Fruit fly (Drosophila melanogaster): Measurements from ENCODE around the gene Lectin-galC1.

The Lectin-galC1 gene

DNA sequence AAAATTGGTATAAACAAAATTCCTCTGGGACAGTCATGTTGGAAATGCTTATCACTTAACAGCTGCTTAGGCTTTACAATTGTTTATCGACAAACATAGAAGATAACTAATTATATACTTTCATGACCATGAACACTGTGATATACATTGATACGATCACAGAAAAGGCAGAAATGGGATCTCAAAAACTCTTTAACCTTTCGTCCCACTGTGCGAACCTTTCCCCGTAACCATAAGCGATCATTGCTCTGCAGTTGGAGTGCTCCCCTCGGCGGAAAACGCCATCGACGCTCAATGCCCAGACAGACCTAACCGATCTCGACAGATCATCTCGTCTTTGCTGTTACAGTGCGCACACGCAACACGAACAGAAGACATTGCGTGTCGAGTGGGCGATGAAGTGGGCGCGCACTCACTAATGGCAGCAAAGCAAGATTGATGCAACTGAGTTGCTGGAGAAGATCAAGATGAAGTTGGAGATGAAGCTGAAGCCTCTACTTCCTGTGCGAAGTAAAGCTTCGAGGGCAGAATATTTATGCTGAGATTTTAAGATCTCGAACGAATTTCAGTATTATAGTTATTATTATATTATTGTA, 7.2 kb downstream of the Lectin-galC1 start (continued):
- peak; percentile 72; the same call in 2 of the 3 replicates for TF ChIP-seq sr (GFP tag; IDR thresholded peaks at IDR 0.05)
- no peak for TF ChIP-seq CG12299 (tag; optimal IDR thresholded peaks at IDR 0.05)
- no peak for TF ChIP-seq Atf-2 (GFP tag; optimal IDR thresholded peaks at IDR 0.05)
- no peak for TF ChIP-seq CG10959 (GFP tag; IDR thresholded peaks at IDR 0.05)
- TF ChIP-seq CG34422 (GFP tag; IDR thresholded peaks at IDR 0.05) = no peak
- TF ChIP-seq mld (GFP tag; IDR thresholded peaks at IDR 0.05; ENCODE audit: partially characterized antibody) = no peak
- no peak for TF ChIP-seq ash1 (GFP tag; optimal IDR thresholded peaks at IDR 0.05)
- peak; percentile 13; the same call in 1 of the 3 replicates for TF ChIP-seq row (GFP tag; IDR thresholded peaks at IDR 0.05)
- no peak for TF ChIP-seq Nf-YB (GFP tag; optimal IDR thresholded peaks at IDR 0.05)
- TF ChIP-seq CG1602 (GFP tag; optimal IDR thresholded peaks at IDR 0.05) = no peak
- TF ChIP-seq Sry-β (GFP tag; optimal IDR thresholded peaks at IDR 0.05) = no peak
- peak; percentile 5 for TF ChIP-seq CG1603 (tag; optimal IDR thresholded peaks at IDR 0.05)
- no peak for TF ChIP-seq repo (GFP tag; optimal IDR thresholded peaks at IDR 0.05)
- no peak for TF ChIP-seq psq (GFP tag; optimal IDR thresholded peaks at IDR 0.05)
- peak; percentile 3 for TF ChIP-seq pho (GFP tag; optimal IDR thresholded peaks at IDR 0.05)
- TF ChIP-seq Hand (GFP tag; optimal IDR thresholded peaks at IDR 0.05) = no peak
- no peak for TF ChIP-seq PHDP (tag; optimal IDR thresholded peaks at IDR 0.05)
- no peak for TF ChIP-seq Dfd (GFP tag; optimal IDR thresholded peaks at IDR 0.05)
- TF ChIP-seq CG1024 (GFP tag; IDR thresholded peaks at IDR 0.05) = no peak
- TF ChIP-seq CG12391 (tag; optimal IDR thresholded peaks at IDR 0.05) = no peak
- no peak for TF ChIP-seq CG7372 (GFP tag; IDR thresholded peaks at IDR 0.05)
- TF ChIP-seq pita (GFP tag; optimal IDR thresholded peaks at IDR 0.05) = no peak
- no peak for TF ChIP-seq Gug (GFP tag; IDR thresholded peaks at IDR 0.05)
- TF ChIP-seq HLHmδ (GFP tag; optimal IDR thresholded peaks at IDR 0.05) = no peak
- peak; percentile 74 for TF ChIP-seq grau (tag; optimal IDR thresholded peaks at IDR 0.05)
- no peak for TF ChIP-seq CG4617 (GFP tag; optimal IDR thresholded peaks at IDR 0.05; ENCODE audit: borderline replicate concordance)
- no peak for TF ChIP-seq tap (tag; optimal IDR thresholded peaks at IDR 0.05)
- TF ChIP-seq disco-r (GFP tag; optimal IDR thresholded peaks at IDR 0.05) = no peak
- TF ChIP-seq CG2120 (GFP tag; optimal IDR thresholded peaks at IDR 0.05) = no peak
- no peak for TF ChIP-seq CG5180 (GFP tag; optimal IDR thresholded peaks at IDR 0.05)
- no peak for TF ChIP-seq prd (optimal IDR thresholded peaks at IDR 0.05)
- 0 out of 3 replicates have a peak, but pooled peaks have one; percentile 9 for TF ChIP-seq prd (GFP tag; IDR thresholded peaks at IDR 0.05)
- TF ChIP-seq CG2129 (GFP tag; IDR thresholded peaks at IDR 0.05; ENCODE audit: partially characterized antibody) = no peak
- no peak for TF ChIP-seq Doc2 (GFP tag; IDR thresholded peaks at IDR 0.05)
- TF ChIP-seq ham (GFP tag; IDR thresholded peaks at IDR 0.05) = no peak
- TF ChIP-seq nmo (GFP tag; optimal IDR thresholded peaks at IDR 0.05) = no peak
- TF ChIP-seq E2f1 (GFP tag; IDR thresholded peaks at IDR 0.05) = 0 out of 2 replicates have a peak, but pooled peaks have one; percentile 20
- TF ChIP-seq tll (GFP tag; optimal IDR thresholded peaks at IDR 0.05) = no peak
- peak; percentile 8; the same call in 1 of the 2 replicates for TF ChIP-seq Drgx (GFP tag; IDR thresholded peaks at IDR 0.05)
- TF ChIP-seq CG8290 (GFP tag; optimal IDR thresholded peaks at IDR 0.05) = no peak
- no peak for TF ChIP-seq CG8290 (tag; optimal IDR thresholded peaks at IDR 0.05)
- TF ChIP-seq CG4424 (GFP tag; optimal IDR thresholded peaks at IDR 0.05) = no peak
- no peak for TF ChIP-seq onecut (GFP tag; IDR thresholded peaks at IDR 0.05)
- TF ChIP-seq CG9727 (GFP tag; optimal IDR thresholded peaks at IDR 0.05) = no peak
- TF ChIP-seq sens (GFP tag) = peak; percentile 82
- no peak for TF ChIP-seq Dad (GFP tag; optimal IDR thresholded peaks at IDR 0.05)
- no peak for TF ChIP-seq yki (optimal IDR thresholded peaks at IDR 0.05)
- TF ChIP-seq Hsf (GFP tag; optimal IDR thresholded peaks at IDR 0.05) = no peak
- no peak for TF ChIP-seq Mes4 (GFP tag; optimal IDR thresholded peaks at IDR 0.05)
- TF ChIP-seq fd3F (GFP tag; optimal IDR thresholded peaks at IDR 0.05) = no peak

Data from whole organism, embryonic.